Fruit fly (Drosophila melanogaster) whole organism, pupa: Measurements from ENCODE around the gene CG11977.

Experiments used
- CG10348 ChIP-seq: fragments of 200-800 bp; sonication (Bioruptor generic); IDR thresholded peaks from 2 replicates; pipeline ENCODE4 v1.3.6; 2022; ENCODE audit warnings: missing biosample characterization, missing genetic modification characterization
- CG12605 ChIP-seq: fragments of 200-800 bp; sonication (Bioruptor generic); IDR thresholded peaks from 2 replicates; pipeline ENCODE4 v1.3.6; 2022; ENCODE audit warnings: missing biosample characterization, missing genetic modification characterization
- CG13204 ChIP-seq: fragments of 200-800 bp; sonication (Bioruptor generic); optimal IDR thresholded peaks from 2 replicates; lab custom pipeline; 2018; ENCODE audit warnings: missing biosample characterization, mild to moderate bottlenecking, missing genetic modification characterization, moderate library complexity
- CG14655 ChIP-seq: fragments of 200-800 bp; sonication (Bioruptor generic); optimal IDR thresholded peaks from 3 replicates; lab custom pipeline; 2017; ENCODE audit warnings: mild to moderate bottlenecking, missing biosample characterization, missing genetic modification reagents, missing genetic modification characterization
- CG15710 ChIP-seq: fragments of 200-800 bp; sonication (Bioruptor generic); optimal IDR thresholded peaks from 2 replicates; lab custom pipeline; 2018; ENCODE audit warnings: missing biosample characterization, mild to moderate bottlenecking, missing genetic modification characterization, moderate library complexity
- CG17806 ChIP-seq: fragments of 200-800 bp; sonication (Bioruptor generic); optimal IDR thresholded peaks from 2 replicates; lab custom pipeline; 2018; ENCODE audit warnings: missing biosample characterization, mild to moderate bottlenecking, missing genetic modification characterization, moderate library complexity
- CG32121 ChIP-seq: fragments of 200-800 bp; sonication (Bioruptor generic); IDR thresholded peaks from 2 replicates; pipeline ENCODE4 v1.3.6; 2022; ENCODE audit warnings: missing biosample characterization, missing genetic modification characterization
- CG34367 ChIP-seq: fragments of 200-800 bp; sonication (Bioruptor generic); optimal IDR thresholded peaks from 2 replicates; lab custom pipeline; 2018; ENCODE audit warnings: missing biosample characterization, mild to moderate bottlenecking, missing genetic modification characterization
- CG4496 ChIP-seq: fragments of 200-800 bp; sonication (Bioruptor generic); IDR thresholded peaks from 3 replicates; pipeline ENCODE4 v1.3.6; 2022; ENCODE audit warnings: missing biosample characterization, missing genetic modification characterization
- CG8159 ChIP-seq: fragments of 200-800 bp; sonication (Bioruptor generic); optimal IDR thresholded peaks from 3 replicates; lab custom pipeline; 2018; ENCODE audit warnings: missing biosample characterization, mild to moderate bottlenecking, missing genetic modification characterization, moderate library complexity
- CG8301 ChIP-seq: fragments of 200-800 bp; sonication (Bioruptor generic); optimal IDR thresholded peaks from 2 replicates; lab custom pipeline; 2018; ENCODE audit warnings: missing biosample characterization, mild to moderate bottlenecking, missing genetic modification characterization
- CG9948 ChIP-seq: fragments of 200-800 bp; sonication (Bioruptor generic); optimal IDR thresholded peaks from 2 replicates; lab custom pipeline; 2018; ENCODE audit warnings: missing biosample characterization, mild to moderate bottlenecking, missing genetic modification characterization, moderate library complexity
- D1 ChIP-seq: fragments of 200-800 bp; sonication (Bioruptor generic); optimal IDR thresholded peaks from 2 replicates; lab custom pipeline; 2018; ENCODE audit warnings: missing biosample characterization, mild to moderate bottlenecking, missing genetic modification characterization, moderate library complexity
- EcR ChIP-seq: fragments of 200-800 bp; sonication (Bioruptor generic); optimal IDR thresholded peaks from 3 replicates; lab custom pipeline; 2019; ENCODE audit warnings: missing biosample characterization, missing genetic modification characterization, mild to moderate bottlenecking, moderate library complexity, missing genetic modification reagents
- Ets98B ChIP-seq: fragments of 200-800 bp; sonication (Bioruptor generic); IDR thresholded peaks from 2 replicates; pipeline ENCODE4 v1.3.6; 2022; ENCODE audit warnings: missing biosample characterization, missing genetic modification characterization
- Pif1A ChIP-seq: fragments of 200-800 bp; sonication (Bioruptor generic); optimal IDR thresholded peaks from 3 replicates; lab custom pipeline; 2016; ENCODE audit warnings: missing biosample characterization, missing genetic modification characterization
- Pif1B ChIP-seq: fragments of 200-800 bp; sonication (Bioruptor generic); optimal IDR thresholded peaks from 3 replicates; lab custom pipeline; 2016; ENCODE audit warnings: missing biosample characterization, missing genetic modification characterization
- Snoo ChIP-seq: fragments of 200-800 bp; sonication (Bioruptor generic); optimal IDR thresholded peaks from 3 replicates; lab custom pipeline; 2017; ENCODE audit warnings: missing biosample characterization, mild to moderate bottlenecking, missing genetic modification characterization, inconsistent platforms
- fd96Ca ChIP-seq: fragments of 200-800 bp; sonication (Bioruptor generic); IDR thresholded peaks from 3 replicates; pipeline ENCODE4 v1.3.6; 2022; ENCODE audit warnings: missing biosample characterization, missing genetic modification characterization
- gl ChIP-seq: fragments of 200-800 bp; sonication (Bioruptor generic); optimal IDR thresholded peaks from 2 replicates; lab custom pipeline; 2018; ENCODE audit warnings: missing biosample characterization, mild to moderate bottlenecking, missing genetic modification characterization
- rn ChIP-seq: fragments of 200-800 bp; sonication (Bioruptor generic); IDR thresholded peaks from 2 replicates; pipeline ENCODE4 v1.3.6; 2022; ENCODE audit warnings: missing biosample characterization, missing genetic modification characterization

CG11977 gene

dm6 chr3R:8992928-8993579 is 4.4 kb upstream of the CG11977 start, which contains the start of gene CG11975:
TSS of gene CG11975 (plus strand) at chr3R:8993253.
- TF ChIP-seq CG34367 (tag; lab: Kevin White, UChicago), result no peak
- peak; percentile 47; the same call in 1 of the 3 replicates for TF ChIP-seq fd96Ca
- TF ChIP-seq Snoo (tag; lab: Kevin White, UChicago), result peak; percentile 52
- TF ChIP-seq CG10348 (GFP tag; lab: Robert Waterston, UW), result no peak
- TF ChIP-seq CG15710 (tag; lab: Kevin White, UChicago), result peak; percentile 62
- peak; percentile 39; the same call in 1 of the 2 replicates for TF ChIP-seq CG32121 (GFP tag; lab: Robert Waterston, UW)
- no peak for TF ChIP-seq CG8301
- TF ChIP-seq CG4496, result peak; percentile 60; the same call in 1 of the 3 replicates
- peak; percentile 34 for TF ChIP-seq CG9948
- TF ChIP-seq Pif1A (GFP tag; lab: Kevin White, UChicago), result no peak
- peak; percentile 20 for TF ChIP-seq CG17806 (tag; lab: Kevin White, UChicago)
- TF ChIP-seq EcR (GFP tag; lab: Kevin White, UChicago), result peak; percentile 69
- TF ChIP-seq, all 21 proteins: peak for 8

- no peak for TF ChIP-seq CG15710 (tag; lab: Kevin White, UChicago)
- TF ChIP-seq gl (tag; lab: Kevin White, UChicago), result no peak
- no peak for TF ChIP-seq Pif1B
- TF ChIP-seq CG8301, result no peak
- no peak for TF ChIP-seq CG9948
- TF ChIP-seq, all 21 proteins: peak for 0
Measured at dm6 chr3R:8998243-8998642, 746 bp downstream of the CG11977 start.

dm6 chr3R:9001720-9002240 is 4.3 kb downstream of the CG11977 start:
- TF ChIP-seq CG13204 (GFP tag; lab: Kevin White, UChicago) (no peak), CG4496 (0 out of 3 replicates have a peak, but pooled peaks have one; percentile 6)

- TF ChIP-seq CG8301 (no peak), Pif1A (GFP tag; lab: Kevin White, UChicago) (no peak), CG13204 (GFP tag; lab: Kevin White, UChicago) (no peak), CG9948 (no peak), CG34367 (tag; lab: Kevin White, UChicago) (no peak), rn (GFP tag; lab: Robert Waterston, UW) (no peak), CG14655 (GFP tag; lab: Kevin White, UChicago) (no peak), Ets98B (GFP tag; lab: Robert Waterston, UW) (no peak), CG10348 (GFP tag; lab: Robert Waterston, UW) (no peak)
Measured at dm6 chr3R:9002542-9002941, 5.0 kb downstream of the CG11977 start.

- TF ChIP-seq CG12605, result no peak
- no peak for TF ChIP-seq CG10348 (GFP tag; lab: Robert Waterston, UW)
- TF ChIP-seq rn (GFP tag; lab: Robert Waterston, UW), result no peak
- TF ChIP-seq Ets98B (GFP tag; lab: Robert Waterston, UW), result no peak
- no peak for TF ChIP-seq CG32121 (GFP tag; lab: Robert Waterston, UW)
- TF ChIP-seq D1, result no peak
- no peak for TF ChIP-seq fd96Ca
- no peak for TF ChIP-seq CG34367 (tag; lab: Kevin White, UChicago)
- no peak for TF ChIP-seq CG8301
- TF ChIP-seq, all 21 proteins: peak for 0
Measured at dm6 chr3R:9003600-9004223, 6.2 kb downstream of the CG11977 start, which contains the start of the genes CG31100 and CG11980. TSS of gene CG31100 (minus strand) at chr3R:9003650. TSS of gene CG11980 (plus strand) at chr3R:9004017.

dm6 chr3R:9006129-9006528 is 8.6 kb downstream of the CG11977 start, which contains the start of the genes Prosbeta3 and Iru:
TSS of gene Prosbeta3 (minus strand) at chr3R:9006226.
TSS of gene Iru (plus strand) at chr3R:9006456.
- TF ChIP-seq CG4496 (0 out of 3 replicates have a peak, but pooled peaks have one; percentile 7), CG17806 (tag; lab: Kevin White, UChicago) (no peak)

- no peak for TF ChIP-seq gl (tag; lab: Kevin White, UChicago)
Measured at dm6 chr3R:9007258-9007657, 9.8 kb downstream of the CG11977 start.

- TF ChIP-seq Ets98B (GFP tag; lab: Robert Waterston, UW) (no peak), rn (GFP tag; lab: Robert Waterston, UW) (no peak), fd96Ca (no peak), Snoo (tag; lab: Kevin White, UChicago) (no peak), CG12605 (no peak), D1 (no peak), CG13204 (GFP tag; lab: Kevin White, UChicago) (no peak), EcR (GFP tag; lab: Kevin White, UChicago) (peak; percentile 9), gl (tag; lab: Kevin White, UChicago) (peak; percentile 1), CG14655 (GFP tag; lab: Kevin White, UChicago) (no peak), CG10348 (GFP tag; lab: Robert Waterston, UW) (no peak), Pif1B (no peak), CG4496 (no peak), CG8159 (tag; lab: Kevin White, UChicago) (no peak), Pif1A (GFP tag; lab: Kevin White, UChicago) (no peak), CG17806 (tag; lab: Kevin White, UChicago) (no peak), CG15710 (tag; lab: Kevin White, UChicago) (peak; percentile 26), CG8301 (no peak), CG9948 (no peak), CG34367 (tag; lab: Kevin White, UChicago) (no peak)
Measured at dm6 chr3R:9008202-9008601, 10.7 kb downstream of the CG11977 start, which contains the start of gene CG11983. TSS of gene CG11983 (plus strand) at chr3R:9008321.
